Worm (Caenorhabditis elegans) whole organism, young adult: Measurements from ENCODE around the gene C25E10.12.

Experiments used
- B0261.1 ChIP-seq: sonication (generic microtip); optimal IDR thresholded peaks from 2 replicates; lab custom pipeline; 2016; ENCODE audit warnings: mild to moderate bottlenecking, missing genetic modification characterization, moderate library complexity, missing compliant biosample characterization
- F37B4.10 ChIP-seq: fragments of 200-800 bp; sonication (Bioruptor generic); IDR thresholded peaks from 2 replicates; pipeline ENCODE4 v1.3.6; 2022; ENCODE audit warnings: missing genetic modification characterization, missing compliant biosample characterization
- F49E8.2 ChIP-seq: sonication (generic microtip); optimal IDR thresholded peaks from 3 replicates; lab custom pipeline; 2017; ENCODE audit warnings: missing genetic modification characterization, mild to moderate bottlenecking, missing compliant biosample characterization, antibody characterized with exemption, moderate library complexity; ENCODE audit not compliant: insufficient read depth
- F57C9.4 ChIP-seq: sonication (generic microtip); optimal IDR thresholded peaks from 2 replicates; lab custom pipeline; 2017; ENCODE audit warnings: mild to moderate bottlenecking, missing genetic modification characterization, missing compliant biosample characterization
- T07F8.4 ChIP-seq: sonication (generic microtip); optimal IDR thresholded peaks from 2 replicates; lab custom pipeline; 2016; ENCODE audit warnings: mild to moderate bottlenecking, missing genetic modification characterization, moderate library complexity, missing compliant biosample characterization
- Y95B8A.8 ChIP-seq: fragments of 200-800 bp; sonication (Bioruptor generic); IDR thresholded peaks from 2 replicates; pipeline ENCODE4 v1.3.6; 2022; ENCODE audit warnings: missing genetic modification reagents, missing genetic modification characterization, missing compliant biosample characterization
- ZK185.1 ChIP-seq: sonication (generic microtip); optimal IDR thresholded peaks from 2 replicates; lab custom pipeline; 2016; ENCODE audit warnings: mild to moderate bottlenecking, missing genetic modification characterization, missing compliant biosample characterization; ENCODE audit not compliant: poor library complexity, severe bottlenecking
- athp-1 ChIP-seq: sonication (generic microtip); optimal IDR thresholded peaks from 2 replicates; lab custom pipeline; 2017; ENCODE audit warnings: mild to moderate bottlenecking, missing genetic modification characterization, missing compliant biosample characterization
- attf-5 ChIP-seq: fragments of 200-800 bp; sonication (Bioruptor generic); optimal IDR thresholded peaks from 2 replicates; lab custom pipeline; 2018; ENCODE audit warnings: mild to moderate bottlenecking, missing genetic modification characterization, missing compliant biosample characterization
- attf-6 ChIP-seq: fragments of 200-800 bp; sonication (Bioruptor generic); IDR thresholded peaks from 2 replicates; pipeline ENCODE4 v1.3.6; 2022; ENCODE audit warnings: missing genetic modification reagents, missing genetic modification characterization, missing compliant biosample characterization
- ccch-3 ChIP-seq: fragments of 200-800 bp; sonication (Bioruptor generic); optimal IDR thresholded peaks from 2 replicates; lab custom pipeline; 2018; ENCODE audit warnings: mild to moderate bottlenecking, missing genetic modification characterization, missing compliant biosample characterization
- cebp-1 ChIP-seq, 2 experiments: fragments of 200-800 bp in 1 of 2; sonication (Bioruptor generic) in 1 of 2; sonication (generic microtip) in 1 of 2; IDR thresholded peaks in 1 of 2; optimal IDR thresholded peaks in 1 of 2; 2 replicates each; pipeline versions ENCODE4 v1.3.6 to Lab custom; 2017 to 2022; ENCODE audit warnings: missing compliant biosample characterization in 2 of 2, missing genetic modification characterization in 2 of 2, mild to moderate bottlenecking in 1 of 2, missing genetic modification reagents in 1 of 2, moderate library complexity in 1 of 2
- ceh-40 ChIP-seq: fragments of 200-800 bp; sonication (Bioruptor generic); IDR thresholded peaks from 2 replicates; pipeline ENCODE4 v1.3.6; 2022; ENCODE audit warnings: missing genetic modification characterization, missing compliant biosample characterization
- ceh-79 ChIP-seq: sonication (generic microtip); optimal IDR thresholded peaks from 2 replicates; lab custom pipeline; 2017; ENCODE audit warnings: mild to moderate bottlenecking, missing genetic modification characterization, missing compliant biosample characterization
- egl-44 ChIP-seq: fragments of 200-800 bp; sonication (Bioruptor generic); IDR thresholded peaks from 2 replicates; pipeline ENCODE4 v1.3.6; 2022; ENCODE audit warnings: missing genetic modification reagents, missing genetic modification characterization, missing compliant biosample characterization
- egrh-3 ChIP-seq: fragments of 200-800 bp; sonication (Bioruptor generic); IDR thresholded peaks from 2 replicates; pipeline ENCODE4 v1.3.6; 2022; ENCODE audit warnings: missing genetic modification reagents, missing genetic modification characterization, missing compliant biosample characterization
- him-1 ChIP-seq: sonication (generic microtip); optimal IDR thresholded peaks from 2 replicates; lab custom pipeline; 2016; ENCODE audit warnings: missing genotype, missing genetic modification reagents, missing genetic modification characterization, missing compliant biosample characterization
- hlh-12 ChIP-seq: sonication (generic microtip); optimal IDR thresholded peaks from 2 replicates; lab custom pipeline; 2016; ENCODE audit warnings: missing genetic modification characterization, missing compliant biosample characterization
- hmg-1.2 ChIP-seq: fragments of 200-800 bp; sonication (Bioruptor generic); IDR thresholded peaks from 2 replicates; pipeline ENCODE4 v1.3.6; 2022; ENCODE audit warnings: missing genetic modification reagents, missing genetic modification characterization, missing compliant biosample characterization
- hrde-1 ChIP-seq: sonication (generic microtip); optimal IDR thresholded peaks from 2 replicates; lab custom pipeline; 2016; ENCODE audit warnings: missing genetic modification characterization, mild to moderate bottlenecking, missing compliant biosample characterization, moderate library complexity, missing genotype, missing genetic modification reagents, borderline replicate concordance
- let-526 ChIP-seq: fragments of 200-800 bp; sonication (Bioruptor generic); IDR thresholded peaks from 2 replicates; pipeline ENCODE4 v1.3.6; 2022; ENCODE audit warnings: missing genetic modification reagents, missing genetic modification characterization, missing compliant biosample characterization
- lin-26 ChIP-seq: fragments of 200-800 bp; sonication (Bioruptor generic); IDR thresholded peaks from 2 replicates; pipeline ENCODE4 v1.3.6; 2022; ENCODE audit warnings: missing genetic modification reagents, missing genetic modification characterization, missing compliant biosample characterization
- lin-40 ChIP-seq: sonication (generic microtip); optimal IDR thresholded peaks from 2 replicates; lab custom pipeline; 2016; ENCODE audit warnings: missing genetic modification characterization, mild to moderate bottlenecking, missing compliant biosample characterization, missing genotype, missing genetic modification reagents
- lsl-1 ChIP-seq: fragments of 200-800 bp; sonication (Bioruptor generic); optimal IDR thresholded peaks from 2 replicates; lab custom pipeline; 2018; ENCODE audit warnings: mild to moderate bottlenecking, missing genetic modification characterization, moderate library complexity, missing compliant biosample characterization
- madf-10 ChIP-seq: sonication (generic microtip); optimal IDR thresholded peaks from 2 replicates; lab custom pipeline; 2016; ENCODE audit warnings: mild to moderate bottlenecking, missing genetic modification characterization, missing compliant biosample characterization
- mes-4 ChIP-seq: sonication (generic microtip); optimal IDR thresholded peaks from 2 replicates; lab custom pipeline; 2016; ENCODE audit warnings: missing genotype, missing genetic modification characterization, missing compliant biosample characterization
- mxl-1 ChIP-seq: sonication (generic microtip); optimal IDR thresholded peaks from 2 replicates; lab custom pipeline; 2016; ENCODE audit warnings: missing genetic modification characterization, missing compliant biosample characterization
- nhr-179 ChIP-seq: sonication (generic microtip); optimal IDR thresholded peaks from 2 replicates; lab custom pipeline; 2016; ENCODE audit warnings: mild to moderate bottlenecking, missing genetic modification characterization, missing compliant biosample characterization
- nhr-80 ChIP-seq: sonication (generic microtip); optimal IDR thresholded peaks from 2 replicates; lab custom pipeline; 2016; ENCODE audit warnings: missing genetic modification characterization, missing compliant biosample characterization
- nhr-90 ChIP-seq: sonication (generic microtip); optimal IDR thresholded peaks from 2 replicates; lab custom pipeline; 2016; ENCODE audit warnings: missing genotype, mild to moderate bottlenecking, missing genetic modification characterization, missing compliant biosample characterization
- rec-8 ChIP-seq, 2 experiments: sonication (generic microtip); optimal IDR thresholded peaks; 2 replicates each; lab custom pipeline; 2016; ENCODE audit warnings: mild to moderate bottlenecking in 2 of 2, missing genetic modification characterization in 2 of 2, missing genetic modification reagents in 2 of 2, missing genotype in 2 of 2, missing biosample characterization in 1 of 2, missing compliant biosample characterization in 1 of 2, moderate library complexity in 1 of 2
- rpc-1 ChIP-seq, 2 experiments: fragments of 150-350 bp in 1 of 2; sonication (generic microtip) in 1 of 2; optimal IDR thresholded peaks; 2 replicates each; lab custom pipeline; 2014 to 2018; ENCODE audit warnings: missing biosample characterization in 1 of 2, missing genetic modification characterization in 1 of 2, missing genetic modification reagents in 1 of 2, missing genotype in 1 of 2
- snpc-1.3 ChIP-seq: sonication (generic microtip); optimal IDR thresholded peaks from 2 replicates; lab custom pipeline; 2017; ENCODE audit warnings: missing genetic modification characterization, mild to moderate bottlenecking, missing compliant biosample characterization, antibody characterized with exemption, moderate library complexity, missing genotype, missing genetic modification reagents; ENCODE audit not compliant: insufficient read depth
- snpc-3.4 ChIP-seq: sonication (generic microtip); optimal IDR thresholded peaks from 2 replicates; lab custom pipeline; 2017; ENCODE audit warnings: missing genetic modification characterization, mild to moderate bottlenecking, missing compliant biosample characterization, antibody characterized with exemption, moderate library complexity, missing genotype, missing genetic modification reagents
- sptf-2 ChIP-seq: fragments of 200-800 bp; sonication (Bioruptor generic); optimal IDR thresholded peaks from 2 replicates; lab custom pipeline; 2018; ENCODE audit warnings: mild to moderate bottlenecking, missing genetic modification characterization, missing compliant biosample characterization
- tbp1 ChIP-seq: fragments of 200-800 bp; sonication (Bioruptor generic); optimal IDR thresholded peaks from 2 replicates; lab custom pipeline; 2018; ENCODE audit warnings: mild to moderate bottlenecking, missing genetic modification characterization, missing compliant biosample characterization
- tbx-9 ChIP-seq: sonication (generic microtip); optimal IDR thresholded peaks from 2 replicates; lab custom pipeline; 2016; ENCODE audit warnings: borderline replicate concordance, missing genetic modification characterization, inconsistent platforms, missing compliant biosample characterization
- tlf-1 ChIP-seq: fragments of 200-800 bp; sonication (Bioruptor generic); optimal IDR thresholded peaks from 2 replicates; lab custom pipeline; 2018; ENCODE audit warnings: mild to moderate bottlenecking, missing genetic modification characterization, missing compliant biosample characterization
- ztf-22 ChIP-seq: fragments of 200-800 bp; sonication (Bioruptor generic); optimal IDR thresholded peaks from 2 replicates; lab custom pipeline; 2018; ENCODE audit warnings: mild to moderate bottlenecking, missing genetic modification characterization, moderate library complexity, missing compliant biosample characterization
- ztf-25 ChIP-seq: fragments of 200-800 bp; sonication (Bioruptor generic); IDR thresholded peaks from 2 replicates; pipeline ENCODE4 v1.3.6; 2022; ENCODE audit warnings: missing genetic modification reagents, missing genetic modification characterization, missing compliant biosample characterization

Gene C25E10.12

ce11 chrV:9041030-9041429 lies 21.2 kb downstream of the C25E10.12 start, which contains the start of gene cyp-33B1:
Gene cyp-33B1, plus strand, starts transcription at chrV:9041330.
- TF ChIP-seq tlf-1 (GFP tag; lab: Kevin White, UChicago) (no peak), lin-40 (tag; lab: Kevin White, UChicago) (no peak), let-526 (GFP tag; lab: Robert Waterston, UW) (no peak)

- no peak for TF ChIP-seq ceh-40 (GFP tag; lab: Robert Waterston, UW)
- TF ChIP-seq nhr-179: no peak
- TF ChIP-seq tbp1 (GFP tag; lab: Kevin White, UChicago): no peak
- no peak for TF ChIP-seq ztf-25 (GFP tag; lab: Robert Waterston, UW)
- no peak for TF ChIP-seq let-526 (GFP tag; lab: Robert Waterston, UW)
- no peak for TF ChIP-seq attf-6 (GFP tag; lab: Robert Waterston, UW)
Observed at ce11 chrV:9035685-9036084, 26.6 kb downstream of the C25E10.12 start, which contains the start of gene srsx-34. Gene srsx-34, plus strand, starts transcription at chrV:9035985.

ce11 chrV:9033267-9033666 lies 29.0 kb downstream of the C25E10.12 start, which contains the start of gene C25E10.4:
Gene C25E10.4, plus strand, starts transcription at chrV:9033567.
- TF ChIP-seq mxl-1 (no peak), egrh-3 (GFP tag; lab: Robert Waterston, UW) (no peak), snpc-1.3 (tag; lab: Kevin White, UChicago) (no peak), nhr-90 (tag; lab: Kevin White, UChicago) (no peak), hmg-1.2 (GFP tag; lab: Robert Waterston, UW) (no peak), snpc-3.4 (tag; lab: Kevin White, UChicago) (no peak), cebp-1 (GFP tag; IDR thresholded peaks at IDR 0.05; lab: Robert Waterston, UW) (no peak), cebp-1 (tag; optimal IDR thresholded peaks at IDR 0.05; lab: Kevin White, UChicago) (no peak), rec-8 (tag; optimal IDR thresholded peaks at IDR 0.05; lab: Kevin White, UChicago) (no peak), F37B4.10 (GFP tag; lab: Robert Waterston, UW) (no peak), rpc-1 (optimal IDR thresholded peaks at IDR 0.05; lab: Kevin White, UChicago) (no peak), rpc-1 (tag; optimal IDR thresholded peaks at IDR 0.05; lab: Kevin White, UChicago) (no peak), egl-44 (no peak), hlh-12 (tag; lab: Kevin White, UChicago) (no peak), lsl-1 (GFP tag; lab: Kevin White, UChicago) (no peak), F57C9.4 (no peak), sptf-2 (GFP tag; lab: Kevin White, UChicago) (no peak), him-1 (tag; lab: Kevin White, UChicago) (no peak), ZK185.1 (tag; lab: Kevin White, UChicago) (no peak), Y95B8A.8 (GFP tag; lab: Robert Waterston, UW) (no peak), ztf-25 (GFP tag; lab: Robert Waterston, UW) (no peak), hrde-1 (tag; lab: Kevin White, UChicago) (no peak)
- TF ChIP-seq, all 124 proteins: peak for 0

- no peak for TF ChIP-seq ccch-3 (GFP tag; lab: Kevin White, UChicago)
- no peak for TF ChIP-seq hmg-1.2 (GFP tag; lab: Robert Waterston, UW)
- TF ChIP-seq F49E8.2: no peak
- TF ChIP-seq Y95B8A.8 (GFP tag; lab: Robert Waterston, UW): no peak
- TF ChIP-seq lin-26 (GFP tag; lab: Robert Waterston, UW): no peak
- no peak for TF ChIP-seq T07F8.4
- TF ChIP-seq B0261.1 (tag; lab: Kevin White, UChicago): no peak
- TF ChIP-seq F37B4.10 (GFP tag; lab: Robert Waterston, UW): no peak
- no peak for TF ChIP-seq athp-1 (tag; lab: Kevin White, UChicago)
- TF ChIP-seq nhr-80: no peak
- TF ChIP-seq rpc-1 (optimal IDR thresholded peaks at IDR 0.05; lab: Kevin White, UChicago): no peak
- TF ChIP-seq rpc-1 (tag; optimal IDR thresholded peaks at IDR 0.05; lab: Kevin White, UChicago): no peak
- TF ChIP-seq ceh-79: no peak
- TF ChIP-seq madf-10 (tag; lab: Kevin White, UChicago): no peak
- TF ChIP-seq mes-4 (tag; lab: Kevin White, UChicago): no peak
- TF ChIP-seq ztf-22 (GFP tag; lab: Kevin White, UChicago): no peak
- TF ChIP-seq tbx-9: no peak
- no peak for TF ChIP-seq attf-5 (GFP tag; lab: Kevin White, UChicago)
- TF ChIP-seq, all 124 proteins: peak for 0
Observed at ce11 chrV:9030248-9030647, 32.0 kb downstream of the C25E10.12 start, which contains the start of gene C25E10.5. Gene C25E10.5, plus strand, starts transcription at chrV:9030548.
